Fruit fly (Drosophila melanogaster) whole organism, wandering third instar larva: ENCODE measurements around the gene CG31960.

ENCODE experiments used
- Abd-B ChIP-seq: fragments of >200 bp; optimal IDR thresholded peaks from 2 replicates; lab custom pipeline; 2017; ENCODE audit warnings: missing biosample characterization, missing genetic modification characterization
- CG32264 ChIP-seq: fragments of 200-800 bp; sonication (Bioruptor generic); optimal IDR thresholded peaks from 2 replicates; lab custom pipeline; 2016; ENCODE audit warnings: missing biosample characterization, missing genetic modification characterization
- CG9705 ChIP-seq: fragments of 200-800 bp; sonication (Bioruptor generic); optimal IDR thresholded peaks from 2 replicates; lab custom pipeline; 2018; ENCODE audit warnings: missing biosample characterization, mild to moderate bottlenecking, missing genetic modification characterization
- CrebA ChIP-seq: fragments of 200-800 bp; sonication (Bioruptor generic); optimal IDR thresholded peaks from 2 replicates; lab custom pipeline; 2016; ENCODE audit warnings: missing biosample characterization, mild to moderate bottlenecking, missing genetic modification characterization, borderline replicate concordance
- Dif ChIP-seq: fragments of 200-275, 200-300 bp; sonication (Bioruptor generic); optimal IDR thresholded peaks from 2 replicates; lab custom pipeline; 2018; ENCODE audit warnings: missing biosample characterization, missing genetic modification characterization; ENCODE audit not compliant: partially characterized antibody
- GATAd ChIP-seq: sonication (Bioruptor generic); optimal IDR thresholded peaks from 2 replicates; lab custom pipeline; 2016; ENCODE audit warnings: missing biosample characterization, missing genetic modification characterization
- HLH106 ChIP-seq: fragments of 200-800 bp; optimal IDR thresholded peaks from 3 replicates; lab custom pipeline; 2019; ENCODE audit warnings: missing biosample characterization, mild to moderate bottlenecking, missing genetic modification characterization, moderate library complexity
- Hnf4 ChIP-seq: fragments of 200-800 bp; sonication (Bioruptor generic); optimal IDR thresholded peaks from 2 replicates; lab custom pipeline; 2016; ENCODE audit warnings: missing biosample characterization, mild to moderate bottlenecking, missing genetic modification characterization
- Hr78 ChIP-seq: fragments of >200 bp; optimal IDR thresholded peaks from 2 replicates; lab custom pipeline; 2017; ENCODE audit warnings: missing biosample characterization, missing genetic modification characterization
- Hr83 ChIP-seq: fragments of 200-300 bp; sonication (Bioruptor generic); optimal IDR thresholded peaks from 2 replicates; lab custom pipeline; 2016; ENCODE audit warnings: missing biosample characterization, mild to moderate bottlenecking, missing genetic modification characterization, moderate library complexity; ENCODE audit not compliant: poor library complexity, severe bottlenecking
- Jra ChIP-seq: sonication (Bioruptor generic); optimal IDR thresholded peaks from 2 replicates; lab custom pipeline; 2016; ENCODE audit warnings: missing biosample characterization, missing genetic modification characterization
- N ChIP-seq: fragments of >200 bp; optimal IDR thresholded peaks from 2 replicates; lab custom pipeline; 2018; ENCODE audit warnings: missing biosample characterization, missing external identifiers, missing genetic modification characterization
- OdsH ChIP-seq: fragments of 200-800 bp; sonication (Bioruptor generic); optimal IDR thresholded peaks from 2 replicates; lab custom pipeline; 2016; ENCODE audit warnings: missing biosample characterization, mild to moderate bottlenecking, missing genetic modification characterization
- Rel ChIP-seq, 2 experiments: fragments of 200-800 bp; sonication (Bioruptor generic) in 1 of 2; optimal IDR thresholded peaks; 2 replicates in 1 of 2; 3 replicates in 1 of 2; lab custom pipeline; 2016 to 2019; ENCODE audit warnings: mild to moderate bottlenecking in 2 of 2, missing biosample characterization in 2 of 2, missing genetic modification characterization in 2 of 2, moderate library complexity in 1 of 2
- Sp1 ChIP-seq: fragments of 200-800 bp; sonication (Bioruptor generic); optimal IDR thresholded peaks from 3 replicates; lab custom pipeline; 2019; ENCODE audit warnings: missing biosample characterization, mild to moderate bottlenecking, missing genetic modification characterization, moderate library complexity
- Vsx2 ChIP-seq: fragments of 200-300, 225-300 bp; sonication (Bioruptor generic); optimal IDR thresholded peaks from 2 replicates; lab custom pipeline; 2018; ENCODE audit warnings: missing biosample characterization, missing genetic modification characterization; ENCODE audit not compliant: partially characterized antibody
- br ChIP-seq: fragments of 200-800 bp; sonication (Bioruptor generic); optimal IDR thresholded peaks from 2 replicates; lab custom pipeline; 2016; ENCODE audit warnings: missing biosample characterization, missing genetic modification characterization
- brk ChIP-seq: fragments of 200-800 bp; sonication (Bioruptor generic); optimal IDR thresholded peaks from 2 replicates; lab custom pipeline; 2016; ENCODE audit warnings: missing biosample characterization, mild to moderate bottlenecking, missing genetic modification characterization
- dl ChIP-seq, 2 experiments: fragments of 175-275, 200-275 bp in 1 of 2; fragments of 200-275 bp in 1 of 2; sonication (Bioruptor generic); optimal IDR thresholded peaks; lab custom pipeline; 2018; ENCODE audit warnings: mild to moderate bottlenecking in 2 of 2, missing biosample characterization in 2 of 2, missing genetic modification characterization in 2 of 2, moderate library complexity in 2 of 2; ENCODE audit not compliant: partially characterized antibody in 2 of 2, insufficient read depth in 1 of 2
- dmrt93B ChIP-seq: fragments of 200-800 bp; sonication (Bioruptor generic); optimal IDR thresholded peaks from 2 replicates; lab custom pipeline; 2018; ENCODE audit warnings: missing biosample characterization, mild to moderate bottlenecking, missing genetic modification characterization
- dsf ChIP-seq: sonication (Bioruptor generic); optimal IDR thresholded peaks from 2 replicates; lab custom pipeline; 2016; ENCODE audit warnings: missing biosample characterization, missing genetic modification characterization, borderline replicate concordance
- ey ChIP-seq: fragments of 200-800 bp; sonication (Bioruptor generic); optimal IDR thresholded peaks from 2 replicates; lab custom pipeline; 2016; ENCODE audit warnings: missing biosample characterization, missing genetic modification characterization
- foxo ChIP-seq, 2 experiments: fragments of 200-800 bp; sonication (Bioruptor generic); optimal IDR thresholded peaks; 2 replicates in 1 of 2; 3 replicates in 1 of 2; lab custom pipeline; 2016 to 2017; ENCODE audit warnings: missing biosample characterization in 2 of 2, missing genetic modification characterization in 2 of 2
- fru ChIP-seq: fragments of 200-800 bp; sonication (Bioruptor generic); optimal IDR thresholded peaks from 3 replicates; lab custom pipeline; 2016; ENCODE audit warnings: missing biosample characterization, mild to moderate bottlenecking, missing genetic modification characterization
- h ChIP-seq: fragments of 200-800 bp; sonication (Bioruptor generic); optimal IDR thresholded peaks from 3 replicates; lab custom pipeline; 2016; ENCODE audit warnings: missing biosample characterization, mild to moderate bottlenecking, missing genetic modification characterization
- jim ChIP-seq: fragments of 175-275, 200-325 bp; sonication (Bioruptor generic); optimal IDR thresholded peaks from 2 replicates; lab custom pipeline; 2016; ENCODE audit warnings: missing biosample characterization, mild to moderate bottlenecking, missing genetic modification characterization
- lola ChIP-seq: fragments of >200 bp; optimal IDR thresholded peaks from 2 replicates; lab custom pipeline; 2017; ENCODE audit warnings: missing biosample characterization, missing genetic modification characterization
- psq ChIP-seq: fragments of 200-800 bp; sonication (Bioruptor generic); optimal IDR thresholded peaks from 3 replicates; lab custom pipeline; 2017; ENCODE audit warnings: missing biosample characterization, mild to moderate bottlenecking, missing genetic modification characterization, moderate library complexity
- rgr ChIP-seq: fragments of 200-800 bp; sonication (Bioruptor generic); optimal IDR thresholded peaks from 3 replicates; lab custom pipeline; 2016; ENCODE audit warnings: missing biosample characterization, mild to moderate bottlenecking, missing genetic modification characterization
- sage ChIP-seq: fragments of 200-800 bp; sonication (Bioruptor generic); optimal IDR thresholded peaks from 2 replicates; lab custom pipeline; 2016; ENCODE audit warnings: missing biosample characterization, mild to moderate bottlenecking, missing genetic modification characterization
- sv ChIP-seq: fragments of 200-800 bp; sonication (Bioruptor generic); optimal IDR thresholded peaks from 3 replicates; lab custom pipeline; 2016; ENCODE audit warnings: missing biosample characterization, missing genetic modification characterization
- tai ChIP-seq: sonication (Bioruptor generic); optimal IDR thresholded peaks from 2 replicates; lab custom pipeline; 2016; ENCODE audit warnings: missing biosample characterization, missing genetic modification characterization
- usp ChIP-seq: fragments of >200 bp; optimal IDR thresholded peaks from 2 replicates; lab custom pipeline; 2017; ENCODE audit warnings: missing biosample characterization, missing genetic modification characterization
- woc ChIP-seq: sonication (Bioruptor generic); optimal IDR thresholded peaks from 2 replicates; lab custom pipeline; 2016; ENCODE audit warnings: missing biosample characterization, mild to moderate bottlenecking, missing genetic modification characterization

Gene CG31960

DNA sequence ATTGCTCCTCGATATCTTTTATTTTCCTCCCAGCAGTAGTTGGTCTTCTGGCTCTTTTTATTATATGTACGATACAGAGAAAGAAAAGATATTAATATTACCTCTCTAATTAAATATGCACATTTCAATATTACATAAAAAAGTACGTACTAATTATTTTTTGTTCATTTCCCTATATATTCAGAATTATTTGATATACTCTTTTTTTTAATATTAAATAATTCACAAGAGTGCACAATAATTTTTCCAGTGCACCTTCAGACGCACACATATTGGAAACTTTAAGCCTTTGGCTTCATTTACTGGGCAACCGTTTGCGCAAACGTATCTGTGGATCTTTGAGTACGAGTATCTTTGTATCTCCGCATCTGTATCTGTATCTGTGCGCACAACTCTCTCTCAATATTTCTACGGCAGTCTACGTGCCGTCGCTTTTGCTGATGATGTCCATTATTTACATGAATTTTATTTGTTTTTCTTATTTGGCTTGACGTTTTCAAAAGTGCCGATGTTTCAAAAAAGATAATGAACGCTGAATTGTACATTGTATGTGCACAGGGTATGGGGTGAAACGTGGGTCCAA, 8.0 kb upstream of the CG31960 start:
- TF ChIP-seq Vsx2 (no peak), N (no peak), Hr83 (GFP tag; lab: Kevin White, UChicago) (peak; percentile 73), OdsH (peak; percentile 88), dmrt93B (peak; percentile 64), CrebA (GFP tag; lab: Kevin White, UChicago) (no peak), usp (GFP tag; lab: Kevin White, UChicago) (no peak), HLH106 (peak; percentile 94), Sp1 (peak; percentile 96), CG9705 (GFP tag; lab: Kevin White, UChicago) (peak; percentile 73), Jra (no peak), woc (peak; percentile 17), br (GFP tag; lab: Kevin White, UChicago) (peak; percentile 35), Hnf4 (GFP tag; lab: Kevin White, UChicago) (peak; percentile 60), brk (GFP tag; lab: Kevin White, UChicago) (peak; percentile 84), rgr (GFP tag; lab: Kevin White, UChicago) (peak; percentile 83), foxo (GFP tag; optimal IDR thresholded peaks at IDR 0.05; lab: Kevin White, UChicago) (peak in 1 of 2 experiments; percentile 91), ey (GFP tag; lab: Kevin White, UChicago) (peak; percentile 50), dsf (GFP tag; lab: Kevin White, UChicago) (peak; percentile 54), sage (GFP tag; lab: Kevin White, UChicago) (peak; percentile 38), tai (peak; percentile 58), Rel (GFP tag; optimal IDR thresholded peaks at IDR 0.05; lab: Kevin White, UChicago) (no peak), Rel (tag; optimal IDR thresholded peaks at IDR 0.05; lab: Kevin White, UChicago) (peak; percentile 80), psq (GFP tag; lab: Kevin White, UChicago) (peak; percentile 87), fru (GFP tag; lab: Kevin White, UChicago) (peak; percentile 85), Abd-B (GFP tag; lab: Kevin White, UChicago) (no peak), h (GFP tag; lab: Kevin White, UChicago) (peak; percentile 77), CG32264 (GFP tag; lab: Kevin White, UChicago) (no peak), sv (GFP tag; lab: Kevin White, UChicago) (peak; percentile 63)
- TF ChIP-seq, all 38 proteins: peak for 21

DNA sequence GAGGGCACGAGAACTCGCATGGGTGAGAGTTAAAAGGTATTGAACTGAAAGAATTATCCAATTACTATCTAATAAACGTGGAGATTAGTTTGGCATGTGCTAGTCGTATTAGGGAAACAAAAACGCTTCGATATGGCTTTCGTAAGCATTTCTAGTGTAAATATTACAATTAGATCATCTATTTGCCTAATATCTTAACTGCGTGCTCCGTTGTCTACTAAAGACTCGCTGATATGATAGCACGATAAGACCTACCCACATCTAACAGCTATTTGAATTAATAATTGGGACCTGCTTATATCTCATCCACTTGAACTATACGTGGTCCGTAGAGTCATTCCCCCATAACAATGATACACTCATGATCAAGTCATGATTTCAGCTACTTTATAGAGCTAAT, 7.3 kb upstream of the CG31960 start:
- no peak for TF ChIP-seq N
- TF ChIP-seq GATAd, result no peak
- TF ChIP-seq br (GFP tag; lab: Kevin White, UChicago), result no peak
- TF ChIP-seq OdsH, result no peak
- no peak for TF ChIP-seq jim
- TF ChIP-seq CG32264 (GFP tag; lab: Kevin White, UChicago), result no peak
- no peak for TF ChIP-seq ey (GFP tag; lab: Kevin White, UChicago)
- TF ChIP-seq usp (GFP tag; lab: Kevin White, UChicago), result no peak
- TF ChIP-seq sage (GFP tag; lab: Kevin White, UChicago), result no peak
- no peak for TF ChIP-seq fru (GFP tag; lab: Kevin White, UChicago)
- no peak for TF ChIP-seq rgr (GFP tag; lab: Kevin White, UChicago)
- TF ChIP-seq dmrt93B, result no peak
- TF ChIP-seq Hr78, result no peak
- TF ChIP-seq lola (GFP tag; lab: Kevin White, UChicago), result no peak
- TF ChIP-seq Vsx2, result no peak
- TF ChIP-seq h (GFP tag; lab: Kevin White, UChicago), result no peak
- no peak for TF ChIP-seq dl (GFP tag; optimal IDR thresholded peaks at IDR 0.05; lab: Kevin White, UChicago; ENCODE audit: insufficient read depth in 1 of 2, partially characterized antibody in 2 of 2)
- TF ChIP-seq Hnf4 (GFP tag; lab: Kevin White, UChicago), result no peak
- TF ChIP-seq sv (GFP tag; lab: Kevin White, UChicago), result no peak
- TF ChIP-seq Dif (GFP tag; lab: Kevin White, UChicago), result no peak
